Worm (Caenorhabditis elegans) whole organism, L4/young adult: ENCODE data around the gene asp-14.

Experiments used
- W03F9.2 ChIP-seq: fragments of 150-350 bp; optimal IDR thresholded peaks from 2 replicates; lab custom pipeline; 2014; ENCODE audit warnings: missing biosample characterization, missing genetic modification characterization
- dao-5 ChIP-seq: sonication (generic microtip); optimal IDR thresholded peaks from 2 replicates; lab custom pipeline; 2016; ENCODE audit warnings: missing genotype, missing genetic modification characterization, moderate library complexity, missing compliant biosample characterization
- him-1 ChIP-seq: sonication (generic microtip); optimal IDR thresholded peaks from 2 replicates; lab custom pipeline; 2016; ENCODE audit warnings: missing genotype, missing genetic modification reagents, missing genetic modification characterization, missing compliant biosample characterization

DNA sequence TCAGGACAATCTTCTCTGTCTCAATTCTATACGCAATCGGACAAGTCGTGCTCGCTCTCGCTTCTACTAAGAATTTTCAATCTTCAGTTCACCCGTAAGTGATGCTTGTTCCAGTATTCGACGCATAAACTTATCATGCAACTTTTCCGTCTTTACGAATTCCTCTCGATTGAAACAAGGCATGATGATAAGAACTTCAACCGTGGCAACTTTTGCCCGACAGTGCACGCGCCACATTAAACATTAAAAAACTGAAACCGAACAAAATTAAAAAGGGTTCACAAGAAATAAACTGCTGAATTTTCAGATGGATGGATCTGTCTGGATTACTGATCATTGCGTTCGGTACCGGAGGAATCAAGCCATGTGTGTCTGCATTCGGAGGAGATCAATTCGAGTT lies 12.0 kb upstream of the asp-14 start:
- TF ChIP-seq him-1 (tag; lab: Kevin White, UChicago) (no peak), dao-5 (tag; lab: Kevin White, UChicago) (no peak), W03F9.2 (tag; lab: Kevin White, UChicago) (no peak)
